Fruit fly (Drosophila melanogaster): Measurements from ENCODE around the gene Snx3.

dm6 chr3R:12666206-12666834 lies 38.5 kb downstream of the Snx3 start:
- TF ChIP-seq cic (GFP tag; optimal IDR thresholded peaks at IDR 0.05), result no peak
- no peak for TF ChIP-seq pad (GFP tag; optimal IDR thresholded peaks at IDR 0.05)
- no peak for TF ChIP-seq cnc (optimal IDR thresholded peaks at IDR 0.05)
- TF ChIP-seq Hr96 (GFP tag; optimal IDR thresholded peaks at IDR 0.05), result no peak
- no peak for TF ChIP-seq CG12768 (GFP tag; optimal IDR thresholded peaks at IDR 0.05)
- no peak for TF ChIP-seq CG5204 (GFP tag; optimal IDR thresholded peaks at IDR 0.05)
- TF ChIP-seq CG7045 (GFP tag; optimal IDR thresholded peaks at IDR 0.05), result no peak
- TF ChIP-seq Clk (GFP tag; optimal IDR thresholded peaks at IDR 0.05), result no peak
- TF ChIP-seq ovo (GFP tag; optimal IDR thresholded peaks at IDR 0.05), result no peak
- no peak for TF ChIP-seq CG14711 (tag; optimal IDR thresholded peaks at IDR 0.05)
- no peak for TF ChIP-seq tj (GFP tag; optimal IDR thresholded peaks at IDR 0.05)
- no peak for TF ChIP-seq kay (GFP tag; ENCODE audit: borderline replicate concordance)
- TF ChIP-seq CG7101 (tag; optimal IDR thresholded peaks at IDR 0.05), result no peak
- TF ChIP-seq CG1620 (GFP tag; optimal IDR thresholded peaks at IDR 0.05), result no peak
